Fruit fly (Drosophila melanogaster) whole organism, embryonic: Measurements from ENCODE around the gene CG13898.
A peak's percentile ranks its signal among the peaks of the same experiment; 100 is the strongest.

ENCODE experiments used
- Asciz ChIP-seq: fragments of 200-800 bp; sonication (Bioruptor generic); optimal IDR thresholded peaks from 2 replicates; lab custom pipeline; 2017; ENCODE audit warnings: missing biosample characterization, mild to moderate bottlenecking, missing genetic modification characterization, missing genetic modification reagents
- Atf3 ChIP-seq: fragments of 200-800 bp; sonication (Bioruptor generic); optimal IDR thresholded peaks from 3 replicates; lab custom pipeline; 2016; ENCODE audit warnings: missing biosample characterization, missing genetic modification characterization
- CG10147 ChIP-seq: fragments of 200-800 bp; sonication (Bioruptor generic); optimal IDR thresholded peaks from 2 replicates; lab custom pipeline; 2019; ENCODE audit warnings: missing biosample characterization, mild to moderate bottlenecking, missing genetic modification characterization, moderate library complexity
- CG14710 ChIP-seq: fragments of 200-800 bp; sonication (Bioruptor generic); optimal IDR thresholded peaks from 3 replicates; lab custom pipeline; 2019; ENCODE audit warnings: missing biosample characterization, mild to moderate bottlenecking, missing genetic modification characterization, moderate library complexity
- CG15479 ChIP-seq: fragments of 200-800 bp; sonication (Bioruptor generic); optimal IDR thresholded peaks from 3 replicates; lab custom pipeline; 2019; ENCODE audit warnings: missing biosample characterization, mild to moderate bottlenecking, missing genetic modification characterization, moderate library complexity
- CG16813 ChIP-seq: fragments of 200-800 bp; sonication (Bioruptor generic); IDR thresholded peaks from 3 replicates; pipeline ENCODE4 v1.3.6; 2022; ENCODE audit warnings: missing biosample characterization, missing genetic modification characterization; ENCODE audit not compliant: partially characterized antibody
- CG1792 ChIP-seq: fragments of 200-800 bp; sonication (Bioruptor generic); optimal IDR thresholded peaks from 2 replicates; lab custom pipeline; 2016; ENCODE audit warnings: missing biosample characterization, missing genetic modification characterization
- CG2129 ChIP-seq: fragments of 200-800 bp; sonication (Bioruptor generic); IDR thresholded peaks from 2 replicates; pipeline ENCODE4 v1.3.6; 2022; ENCODE audit warnings: missing biosample characterization, missing genetic modification characterization; ENCODE audit not compliant: partially characterized antibody
- CG2678 ChIP-seq: fragments of 200-800 bp; sonication (Bioruptor generic); optimal IDR thresholded peaks from 3 replicates; lab custom pipeline; 2019; ENCODE audit warnings: missing biosample characterization, mild to moderate bottlenecking, missing genetic modification characterization, moderate library complexity
- CG2712 ChIP-seq: fragments of 200-800 bp; optimal IDR thresholded peaks from 3 replicates; lab custom pipeline; 2019; ENCODE audit warnings: missing biosample characterization, mild to moderate bottlenecking, missing genetic modification characterization, moderate library complexity
- CG2875 ChIP-seq: fragments of 200-800 bp; sonication (Bioruptor generic); optimal IDR thresholded peaks from 2 replicates; lab custom pipeline; 2017; ENCODE audit warnings: missing biosample characterization, mild to moderate bottlenecking, missing genetic modification characterization, missing genetic modification reagents
- CG30403 ChIP-seq: fragments of 200-800 bp; sonication (Bioruptor generic); optimal IDR thresholded peaks from 3 replicates; lab custom pipeline; 2016; ENCODE audit warnings: missing biosample characterization, missing genetic modification characterization
- CG3065 ChIP-seq: fragments of 200-800 bp; sonication (Bioruptor generic); optimal IDR thresholded peaks from 2 replicates; lab custom pipeline; 2016; ENCODE audit warnings: missing biosample characterization, missing genetic modification characterization
- CG4360 ChIP-seq: fragments of 200-800 bp; sonication (Bioruptor generic); IDR thresholded peaks from 2 replicates; pipeline ENCODE4 v1.3.6; 2022; ENCODE audit warnings: missing biosample characterization, missing genetic modification characterization
- CG5180 ChIP-seq: fragments of 200-800 bp; sonication (Bioruptor generic); optimal IDR thresholded peaks from 3 replicates; lab custom pipeline; 2017; ENCODE audit warnings: missing biosample characterization, missing genetic modification characterization, mild to moderate bottlenecking, moderate library complexity, missing genetic modification reagents
- CG5245 ChIP-seq: fragments of 200-800 bp; sonication (Bioruptor generic); optimal IDR thresholded peaks from 3 replicates; lab custom pipeline; 2016; ENCODE audit warnings: missing biosample characterization, missing genetic modification characterization
- CG6654 ChIP-seq: fragments of 200-800 bp; sonication (Bioruptor generic); optimal IDR thresholded peaks from 2 replicates; lab custom pipeline; 2017; ENCODE audit warnings: missing biosample characterization, mild to moderate bottlenecking, missing genetic modification characterization
- CG8359 ChIP-seq: fragments of 200-800 bp; sonication (Bioruptor generic); optimal IDR thresholded peaks from 2 replicates; lab custom pipeline; 2017; ENCODE audit warnings: missing biosample characterization, mild to moderate bottlenecking, missing genetic modification characterization, borderline replicate concordance
- CG9727 ChIP-seq: fragments of 200-800 bp; sonication (Bioruptor generic); optimal IDR thresholded peaks from 3 replicates; lab custom pipeline; 2017; ENCODE audit warnings: missing biosample characterization, mild to moderate bottlenecking, missing genetic modification characterization
- CG9932 ChIP-seq: fragments of 200-800 bp; sonication (Bioruptor generic); IDR thresholded peaks from 2 replicates; pipeline ENCODE4 v1.3.6; 2022; ENCODE audit warnings: missing biosample characterization, missing genetic modification characterization
- CkIIα-i1 ChIP-seq: fragments of 200-800 bp; sonication (Bioruptor generic); IDR thresholded peaks from 2 replicates; pipeline ENCODE4 v1.3.6; 2022; ENCODE audit warnings: missing biosample characterization, missing genetic modification characterization
- Dad ChIP-seq: fragments of 200-800 bp; sonication (Bioruptor generic); optimal IDR thresholded peaks from 3 replicates; lab custom pipeline; 2016; ENCODE audit warnings: missing biosample characterization, missing genetic modification characterization
- Dek ChIP-seq: fragments of 200-800 bp; sonication (Bioruptor generic); optimal IDR thresholded peaks from 3 replicates; lab custom pipeline; 2019; ENCODE audit warnings: missing biosample characterization, mild to moderate bottlenecking, missing genetic modification characterization, moderate library complexity
- Dfd ChIP-seq, 2 experiments: fragments of >200 bp; optimal IDR thresholded peaks; 2 replicates each; lab custom pipeline; 2017; ENCODE audit warnings: missing biosample characterization in 2 of 2, missing genetic modification characterization in 2 of 2
- Dp ChIP-seq: fragments of 200-800 bp; sonication (Bioruptor generic); optimal IDR thresholded peaks from 2 replicates; lab custom pipeline; 2018; ENCODE audit warnings: missing biosample characterization, mild to moderate bottlenecking, missing genetic modification characterization, moderate library complexity
- HLH3B ChIP-seq: fragments of 200-800 bp; sonication (Bioruptor generic); IDR thresholded peaks from 2 replicates; pipeline ENCODE4 v1.3.6; 2022; ENCODE audit warnings: missing biosample characterization, missing genetic modification characterization
- Hand ChIP-seq: fragments of 200-800 bp; sonication (Bioruptor generic); optimal IDR thresholded peaks from 2 replicates; lab custom pipeline; 2017; ENCODE audit warnings: mild to moderate bottlenecking, missing biosample characterization, missing genetic modification reagents, missing genetic modification characterization
- Lhr ChIP-seq: fragments of 200-800 bp; sonication (Bioruptor generic); optimal IDR thresholded peaks from 3 replicates; lab custom pipeline; 2017; ENCODE audit warnings: mild to moderate bottlenecking, missing biosample characterization, missing genetic modification reagents, missing genetic modification characterization
- Nf-YB ChIP-seq: fragments of 200-800 bp; sonication (Bioruptor generic); optimal IDR thresholded peaks from 3 replicates; lab custom pipeline; 2019; ENCODE audit warnings: missing biosample characterization, mild to moderate bottlenecking, missing genetic modification characterization, moderate library complexity
- Oli ChIP-seq: fragments of 200-800 bp; sonication (Bioruptor generic); optimal IDR thresholded peaks from 2 replicates; lab custom pipeline; 2018; ENCODE audit warnings: missing biosample characterization, mild to moderate bottlenecking, missing genetic modification characterization, moderate library complexity
- Sry-β ChIP-seq: fragments of 200-800 bp; sonication (Bioruptor generic); optimal IDR thresholded peaks from 2 replicates; lab custom pipeline; 2018; ENCODE audit warnings: missing biosample characterization, mild to moderate bottlenecking, missing genetic modification characterization, moderate library complexity
- Ssrp ChIP-seq: fragments of 200-800 bp; sonication (Bioruptor generic); optimal IDR thresholded peaks from 2 replicates; lab custom pipeline; 2018; ENCODE audit warnings: missing biosample characterization, mild to moderate bottlenecking, missing genetic modification characterization, moderate library complexity
- Vsx1 ChIP-seq: fragments of 200-800 bp; sonication (Bioruptor generic); optimal IDR thresholded peaks from 2 replicates; lab custom pipeline; 2017; ENCODE audit warnings: missing biosample characterization, mild to moderate bottlenecking, missing genetic modification characterization, missing genetic modification reagents
- YL-1 ChIP-seq: fragments of 200-800 bp; sonication (Bioruptor generic); optimal IDR thresholded peaks from 3 replicates; lab custom pipeline; 2017; ENCODE audit warnings: missing biosample characterization, mild to moderate bottlenecking, missing genetic modification characterization
- ap ChIP-seq: fragments of 200-800 bp; sonication (Bioruptor generic); IDR thresholded peaks from 2 replicates; pipeline ENCODE4 v1.3.6; 2022; ENCODE audit warnings: missing biosample characterization, missing genetic modification characterization
- bab2 ChIP-seq: fragments of 200-800 bp; sonication (Bioruptor generic); optimal IDR thresholded peaks from 2 replicates; lab custom pipeline; 2016; ENCODE audit warnings: missing biosample characterization, missing genetic modification characterization
- cwo ChIP-seq: fragments of 200-800 bp; sonication (Bioruptor generic); optimal IDR thresholded peaks from 3 replicates; lab custom pipeline; 2017; ENCODE audit warnings: missing biosample characterization, missing genetic modification characterization, mild to moderate bottlenecking, moderate library complexity, missing genetic modification reagents
- emc ChIP-seq: fragments of 200-800 bp; sonication (Bioruptor generic); optimal IDR thresholded peaks from 2 replicates; lab custom pipeline; 2016; ENCODE audit warnings: missing biosample characterization, missing genetic modification characterization
- esg ChIP-seq: fragments of 200-800 bp; sonication (Bioruptor generic); conservative IDR thresholded peaks from 2 replicates; pipeline ENCODE4 v1.3.6; 2022; ENCODE audit warnings: missing biosample characterization, missing genetic modification characterization
- ham ChIP-seq: fragments of 200-800 bp; sonication (Bioruptor generic); IDR thresholded peaks from 2 replicates; pipeline ENCODE4 v1.3.6; 2022; ENCODE audit warnings: missing biosample characterization, missing genetic modification characterization
- lbe ChIP-seq: fragments of 200-800 bp; sonication (Bioruptor generic); optimal IDR thresholded peaks from 2 replicates; lab custom pipeline; 2016; ENCODE audit warnings: missing biosample characterization, mild to moderate bottlenecking, missing genetic modification characterization
- lilli ChIP-seq: fragments of 200-800 bp; sonication (Bioruptor generic); optimal IDR thresholded peaks from 3 replicates; lab custom pipeline; 2016; ENCODE audit warnings: missing biosample characterization, missing genetic modification characterization
- nom ChIP-seq: fragments of 200-800 bp; sonication (Bioruptor generic); optimal IDR thresholded peaks from 2 replicates; lab custom pipeline; 2017; ENCODE audit warnings: missing biosample characterization, missing genetic modification characterization, mild to moderate bottlenecking, moderate library complexity, missing genetic modification reagents
- p53 ChIP-seq: fragments of 200-800 bp; sonication (Bioruptor generic); optimal IDR thresholded peaks from 2 replicates; lab custom pipeline; 2016; ENCODE audit warnings: missing biosample characterization, missing genetic modification characterization
- run ChIP-seq: fragments of 200-800 bp; sonication (Bioruptor generic); optimal IDR thresholded peaks from 3 replicates; lab custom pipeline; 2018; ENCODE audit warnings: missing biosample characterization, mild to moderate bottlenecking, missing genetic modification characterization
- shn ChIP-seq: fragments of 200-800 bp; sonication (Bioruptor generic); optimal IDR thresholded peaks from 3 replicates; lab custom pipeline; 2016; ENCODE audit warnings: missing biosample characterization, missing genetic modification characterization
- sima ChIP-seq: fragments of 200-800 bp; sonication (Bioruptor generic); optimal IDR thresholded peaks from 2 replicates; lab custom pipeline; 2016; ENCODE audit warnings: missing biosample characterization, missing genetic modification characterization
- sna ChIP-seq: fragments of 200-800 bp; sonication (Bioruptor generic); IDR thresholded peaks from 2 replicates; pipeline ENCODE4 v1.3.6; 2022; ENCODE audit warnings: missing biosample characterization, missing genetic modification characterization; ENCODE audit not compliant: partially characterized antibody
- tx ChIP-seq: fragments of 200-800 bp; sonication (Bioruptor generic); optimal IDR thresholded peaks from 2 replicates; lab custom pipeline; 2016; ENCODE audit warnings: missing biosample characterization, missing genetic modification characterization
- unc-4 ChIP-seq: fragments of 200-800 bp; sonication (Bioruptor generic); IDR thresholded peaks from 2 replicates; pipeline ENCODE4 v1.3.6; 2022; ENCODE audit warnings: missing biosample characterization, missing genetic modification characterization; ENCODE audit not compliant: partially characterized antibody

CG13898 gene

dm6 chr3L:754612-755011 is 49.2 kb downstream of the CG13898 start (continued):
- no peak for TF ChIP-seq Lhr
- no peak for TF ChIP-seq Dfd (GFP tag; optimal IDR thresholded peaks at IDR 0.05; lab: Kevin White, UChicago)
- TF ChIP-seq CG5245 (GFP tag; lab: Kevin White, UChicago) = no peak
- TF ChIP-seq CG1792 (GFP tag; lab: Kevin White, UChicago) = no peak
- no peak for TF ChIP-seq unc-4 (GFP tag; lab: Robert Waterston, UW)
- TF ChIP-seq CG30403 (GFP tag; lab: Kevin White, UChicago) = peak; percentile 12
- no peak for TF ChIP-seq bab2
- TF ChIP-seq esg (GFP tag; lab: Robert Waterston, UW) = peak; percentile 40
- TF ChIP-seq Sry-β = no peak
- TF ChIP-seq CG6654 (GFP tag; lab: Kevin White, UChicago) = no peak
- no peak for TF ChIP-seq sna
- TF ChIP-seq CG15479 = no peak
- no peak for TF ChIP-seq Dp (GFP tag; lab: Kevin White, UChicago)
- peak; percentile 27 for TF ChIP-seq CG9727
- TF ChIP-seq CG16813 (GFP tag; lab: Robert Waterston, UW) = no peak
- TF ChIP-seq Ssrp (tag; lab: Kevin White, UChicago) = peak; percentile 39
- no peak for TF ChIP-seq CG10147 (GFP tag; lab: Kevin White, UChicago)
- no peak for TF ChIP-seq nom (GFP tag; lab: Kevin White, UChicago)
- TF ChIP-seq Asciz (GFP tag; lab: Kevin White, UChicago) = no peak
- TF ChIP-seq CG5180 (GFP tag; lab: Kevin White, UChicago) = no peak
- peak; percentile 10; the same call in 1 of the 2 replicates for TF ChIP-seq HLH3B (GFP tag; lab: Robert Waterston, UW)
- TF ChIP-seq Dek (tag; lab: Kevin White, UChicago) = no peak
- no peak for TF ChIP-seq ham (GFP tag; lab: Robert Waterston, UW)
- TF ChIP-seq CG2678 (tag; lab: Kevin White, UChicago) = peak; percentile 6
- TF ChIP-seq p53 (GFP tag; lab: Kevin White, UChicago) = no peak
- TF ChIP-seq Hand (GFP tag; lab: Kevin White, UChicago) = no peak
- peak; percentile 42 for TF ChIP-seq CG2875 (GFP tag; lab: Kevin White, UChicago)
- no peak for TF ChIP-seq run (tag; lab: Kevin White, UChicago)
- TF ChIP-seq Atf3 (GFP tag; lab: Kevin White, UChicago) = no peak
- TF ChIP-seq YL-1 (GFP tag; lab: Kevin White, UChicago) = no peak
- TF ChIP-seq shn (GFP tag; lab: Kevin White, UChicago) = no peak
- TF ChIP-seq Nf-YB (GFP tag; lab: Kevin White, UChicago) = peak; percentile 13
- no peak for TF ChIP-seq CG9932 (GFP tag; lab: Robert Waterston, UW)
- peak; percentile 39 for TF ChIP-seq Oli (tag; lab: Kevin White, UChicago)
- no peak for TF ChIP-seq sima (GFP tag; lab: Kevin White, UChicago)
- TF ChIP-seq CkIIα-i1 = no peak
- TF ChIP-seq lilli (GFP tag; lab: Kevin White, UChicago) = no peak
- TF ChIP-seq Dad (GFP tag; lab: Kevin White, UChicago) = no peak
- no peak for TF ChIP-seq CG8359 (GFP tag; lab: Kevin White, UChicago)
- TF ChIP-seq CG4360 (GFP tag; lab: Robert Waterston, UW) = no peak
- peak; percentile 12 for TF ChIP-seq CG2712 (tag; lab: Kevin White, UChicago)
- TF ChIP-seq CG2129 = no peak
- TF ChIP-seq CG3065 = no peak
- no peak for TF ChIP-seq tx (GFP tag; lab: Kevin White, UChicago)
- no peak for TF ChIP-seq cwo (GFP tag; lab: Kevin White, UChicago)
- TF ChIP-seq ap (GFP tag; lab: Robert Waterston, UW) = no peak
- no peak for TF ChIP-seq Vsx1 (GFP tag; lab: Kevin White, UChicago)
- TF ChIP-seq emc = no peak
- no peak for TF ChIP-seq lbe
- no peak for TF ChIP-seq CG14710
